Fruit fly (Drosophila melanogaster): ENCODE data around the gene CG14563.

Gene CG14563

DNA sequence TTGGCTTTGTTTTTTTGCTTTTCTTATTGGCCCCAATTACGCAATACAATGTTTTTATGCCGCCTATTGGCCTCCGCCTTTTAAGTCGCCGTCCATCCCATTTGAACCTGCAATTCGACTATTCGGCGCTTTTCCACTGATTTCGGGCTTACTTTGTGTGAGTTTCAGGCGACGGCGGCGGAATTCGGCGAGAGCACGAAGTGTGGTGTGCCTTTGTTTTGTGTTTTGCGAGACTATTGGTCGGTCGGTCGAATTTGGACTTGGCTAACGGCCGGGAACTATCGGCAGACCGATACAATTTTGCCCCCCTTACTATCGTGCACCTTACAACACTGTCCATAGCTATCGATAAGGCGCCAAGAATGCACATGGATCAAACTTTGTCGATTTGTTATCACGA, 1.1 kb downstream of the CG14563 start, which contains the start of gene P5CDh1 (continued):
- TF ChIP-seq aop (GFP tag; IDR thresholded peaks at IDR 0.05) (no peak), Dek (tag; optimal IDR thresholded peaks at IDR 0.05) (no peak), CG2712 (tag; optimal IDR thresholded peaks at IDR 0.05) (peak; percentile 24), Med (GFP tag) (peak; percentile 96), tap (tag; optimal IDR thresholded peaks at IDR 0.05) (no peak), CG3847 (GFP tag; IDR thresholded peaks at IDR 0.05) (peak; percentile 74), CG10654 (GFP tag; optimal IDR thresholded peaks at IDR 0.05) (peak; percentile 7), fd64A (GFP tag; optimal IDR thresholded peaks at IDR 0.05) (no peak), Dbx (GFP tag; IDR thresholded peaks at IDR 0.05) (peak; percentile 47; the same call in 1 of the 3 replicates), danr (GFP tag; IDR thresholded peaks at IDR 0.05) (no peak), CG31365 (tag; optimal IDR thresholded peaks at IDR 0.05) (no peak), sens (GFP tag) (peak; percentile 22), CG15479 (GFP tag; optimal IDR thresholded peaks at IDR 0.05) (no peak), cas (GFP tag; IDR thresholded peaks at IDR 0.05) (no peak), Max (GFP tag; optimal IDR thresholded peaks at IDR 0.05) (no peak), CG6683 (GFP tag; optimal IDR thresholded peaks at IDR 0.05) (no peak), usp (GFP tag; optimal IDR thresholded peaks at IDR 0.05) (no peak), CG13123 (GFP tag; optimal IDR thresholded peaks at IDR 0.05) (no peak), ind (GFP tag; optimal IDR thresholded peaks at IDR 0.05) (peak; percentile 41), CG8944 (GFP tag; optimal IDR thresholded peaks at IDR 0.05) (no peak), CG12659 (GFP tag; optimal IDR thresholded peaks at IDR 0.05) (peak; percentile 63), CG8089 (GFP tag; optimal IDR thresholded peaks at IDR 0.05) (peak; percentile 15), kay (GFP tag; optimal IDR thresholded peaks at IDR 0.05) (no peak), CG18262 (tag; optimal IDR thresholded peaks at IDR 0.05) (no peak), ttk (GFP tag; IDR thresholded peaks at IDR 0.05) (no peak), CG11695 (GFP tag; IDR thresholded peaks at IDR 0.05) (peak; percentile 33; the same call in 1 of the 3 replicates), oc (tag; optimal IDR thresholded peaks at IDR 0.05) (no peak), Rfx (GFP tag; IDR thresholded peaks at IDR 0.05) (peak; percentile 78), Side (GFP tag; optimal IDR thresholded peaks at IDR 0.05) (peak; percentile 29), sd (tag; optimal IDR thresholded peaks at IDR 0.05) (peak; percentile 99), psq (GFP tag; optimal IDR thresholded peaks at IDR 0.05) (no peak), gfzf (GFP tag; optimal IDR thresholded peaks at IDR 0.05) (peak; percentile 55), D19A (tag; optimal IDR thresholded peaks at IDR 0.05) (no peak), CG11093 (GFP tag; IDR thresholded peaks at IDR 0.05) (no peak), CG3407 (GFP tag; optimal IDR thresholded peaks at IDR 0.05) (no peak), CG14014 (GFP tag; IDR thresholded peaks at IDR 0.05) (peak; percentile 49; the same call in 1 of the 2 replicates), knrl (GFP tag; IDR thresholded peaks at IDR 0.05; ENCODE audit: partially characterized antibody) (peak; percentile 82), Tbp (GFP tag; optimal IDR thresholded peaks at IDR 0.05) (no peak), chn (GFP tag; optimal IDR thresholded peaks at IDR 0.05) (no peak), Dref (GFP tag; IDR thresholded peaks at IDR 0.05) (peak; percentile 98), Antp (GFP tag; optimal IDR thresholded peaks at IDR 0.05) (peak; percentile 26), CG31441 (GFP tag; IDR thresholded peaks at IDR 0.05) (no peak), twi (tag; optimal IDR thresholded peaks at IDR 0.05) (no peak), CG18476 (GFP tag; optimal IDR thresholded peaks at IDR 0.05) (no peak), eyg (GFP tag; optimal IDR thresholded peaks at IDR 0.05) (no peak), ab (GFP tag; optimal IDR thresholded peaks at IDR 0.05) (no peak), Hmx (GFP tag; optimal IDR thresholded peaks at IDR 0.05) (no peak), bsh (GFP tag; optimal IDR thresholded peaks at IDR 0.05) (peak in 1 of 2 experiments; percentile 11), CG10209 (GFP tag; optimal IDR thresholded peaks at IDR 0.05) (no peak), Dip3 (GFP tag; optimal IDR thresholded peaks at IDR 0.05) (peak; percentile 1), org-1 (GFP tag; optimal IDR thresholded peaks at IDR 0.05) (no peak), CG3163 (GFP tag; optimal IDR thresholded peaks at IDR 0.05) (peak; percentile 30), ATbp (GFP tag; optimal IDR thresholded peaks at IDR 0.05) (no peak)

Measured in whole organism, embryonic.